Fruit fly (Drosophila melanogaster): Measurements from ENCODE around the gene CG31680.

DNA sequence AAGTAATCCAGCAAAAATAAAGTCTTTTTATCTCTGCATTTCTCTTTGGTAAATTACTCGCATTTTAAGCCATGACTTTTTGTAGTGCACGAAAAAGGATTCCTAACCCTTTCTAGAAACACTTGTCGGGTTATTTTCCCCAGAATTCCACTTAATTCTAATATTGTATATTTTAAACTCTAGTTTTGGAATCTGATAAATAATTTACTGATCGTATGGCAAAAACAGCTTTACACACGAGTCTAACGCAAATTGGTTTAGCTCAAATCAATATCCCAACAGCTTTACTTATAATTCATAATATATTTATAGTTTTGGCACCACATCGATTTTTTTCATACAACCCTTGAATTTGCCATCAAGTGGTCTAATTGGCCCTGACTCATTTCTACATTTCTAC lies 25.7 kb upstream of the CG31680 start, which contains the start of gene CG15475:
- TF ChIP-seq fd96Ca (GFP tag; IDR thresholded peaks at IDR 0.05) = no peak
- TF ChIP-seq CG12605 (GFP tag; IDR thresholded peaks at IDR 0.05) = no peak
- no peak for TF ChIP-seq CG4496 (GFP tag; IDR thresholded peaks at IDR 0.05)
- no peak for TF ChIP-seq CG34367 (tag; optimal IDR thresholded peaks at IDR 0.05)
- TF ChIP-seq CG8159 (tag; optimal IDR thresholded peaks at IDR 0.05) = no peak
- no peak for TF ChIP-seq CG10348 (GFP tag; IDR thresholded peaks at IDR 0.05)
- no peak for TF ChIP-seq EcR (GFP tag; optimal IDR thresholded peaks at IDR 0.05)
- TF ChIP-seq CG14655 (GFP tag; optimal IDR thresholded peaks at IDR 0.05) = no peak
- no peak for TF ChIP-seq CG15710 (tag; optimal IDR thresholded peaks at IDR 0.05)

Data from whole organism, pupa.